Worm (Caenorhabditis elegans): ENCODE results near the gene gpa-12.

DNA sequence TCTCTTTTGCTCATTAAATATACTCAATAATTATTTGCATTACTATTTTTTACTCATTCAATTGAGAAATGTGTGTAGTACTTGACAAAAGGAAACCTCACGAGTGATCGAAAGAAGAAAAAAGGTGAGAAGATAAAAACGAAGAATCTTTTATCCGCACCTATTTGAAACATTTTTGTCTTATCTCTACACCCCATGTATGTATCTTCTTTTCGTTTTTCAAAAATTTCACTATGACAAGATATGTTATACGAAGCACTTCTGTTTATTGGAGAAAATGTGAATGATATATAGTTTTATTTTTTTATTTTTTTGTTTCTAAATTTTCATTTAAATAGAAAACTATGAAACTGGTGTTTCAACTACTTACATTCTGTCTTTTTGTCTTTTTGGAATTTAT is 38.4 kb upstream of the gpa-12 start:
- TF ChIP-seq flt-1 (GFP tag; IDR thresholded peaks at IDR 0.05) (no peak), med-1 (GFP tag; optimal IDR thresholded peaks at IDR 0.05; ENCODE audit: insufficient read depth) (no peak), ref-1 (GFP tag; conservative IDR thresholded peaks at IDR 0.05) (no peak), tab-1 (GFP tag; IDR thresholded peaks at IDR 0.05) (no peak), ztf-29 (GFP tag; IDR thresholded peaks at IDR 0.05) (no peak), ztf-23 (GFP tag; IDR thresholded peaks at IDR 0.05) (no peak), klf-2 (GFP tag; conservative IDR thresholded peaks at IDR 0.05) (no peak), cog-1 (tag; optimal IDR thresholded peaks at IDR 0.05) (no peak), T22C8.4 (GFP tag; IDR thresholded peaks at IDR 0.05) (no peak)
